Worm (Caenorhabditis elegans) whole organism, early embryonic: Measurements from ENCODE around the gene C46C2.3.
"Not testable (repeated sequence)": the region's sequence is repeated elsewhere in the genome, so short reads cannot be mapped to it uniquely, and the experiment has no call there.

Experiments
- B0310.2 ChIP-seq: sonication (generic microtip); optimal IDR thresholded peaks from 2 replicates; lab custom pipeline; 2016; ENCODE audit warnings: mild to moderate bottlenecking, missing genetic modification characterization, missing compliant biosample characterization
- F13C5.2 ChIP-seq: sonication (generic microtip); optimal IDR thresholded peaks from 2 replicates; lab custom pipeline; 2017; ENCODE audit warnings: mild to moderate bottlenecking, missing genetic modification characterization, inconsistent platforms, missing compliant biosample characterization
- aly-1 ChIP-seq: sonication (generic microtip); optimal IDR thresholded peaks from 2 replicates; lab custom pipeline; 2016; ENCODE audit warnings: missing genetic modification characterization, missing compliant biosample characterization
- ama-1 ChIP-seq: fragments of 150-350 bp; optimal IDR thresholded peaks from 2 replicates; lab custom pipeline; 2014
- ceh-13 ChIP-seq: fragments of 200-800 bp; sonication (Bioruptor generic); optimal IDR thresholded peaks from 2 replicates; lab custom pipeline; 2018; ENCODE audit warnings: mild to moderate bottlenecking, missing genetic modification characterization, missing compliant biosample characterization
- ceh-36 ChIP-seq: sonication (generic microtip); optimal IDR thresholded peaks from 2 replicates; lab custom pipeline; 2016; ENCODE audit warnings: missing genetic modification characterization, inconsistent platforms, missing compliant biosample characterization
- ets-7 ChIP-seq: sonication (generic microtip); optimal IDR thresholded peaks from 2 replicates; lab custom pipeline; 2016; ENCODE audit warnings: missing genotype, missing genetic modification characterization, missing compliant biosample characterization
- flt-1 ChIP-seq: fragments of 200-800 bp; sonication (Bioruptor generic); IDR thresholded peaks from 2 replicates; pipeline ENCODE4 v1.3.6; 2022; ENCODE audit warnings: missing genetic modification characterization, missing compliant biosample characterization
- hmbx-1 ChIP-seq: sonication (generic microtip); optimal IDR thresholded peaks from 2 replicates; lab custom pipeline; 2016; ENCODE audit warnings: mild to moderate bottlenecking, missing genetic modification characterization, missing compliant biosample characterization
- hmg-4 ChIP-seq: fragments of 200-800 bp; sonication (Bioruptor generic); optimal IDR thresholded peaks from 2 replicates; lab custom pipeline; 2018; ENCODE audit warnings: mild to moderate bottlenecking, missing genetic modification characterization, missing compliant biosample characterization
- hnd-1 ChIP-seq: sonication (generic microtip); optimal IDR thresholded peaks from 2 replicates; lab custom pipeline; 2016; ENCODE audit warnings: missing genetic modification characterization, missing compliant biosample characterization
- pes-1 ChIP-seq: fragments of 200-800 bp; sonication (Bioruptor generic); IDR thresholded peaks from 2 replicates; pipeline ENCODE4 v1.3.6; 2022; ENCODE audit warnings: missing genetic modification reagents, missing genetic modification characterization, missing compliant biosample characterization
- scrt-1 ChIP-seq: fragments of 200-800 bp; sonication (Bioruptor generic); IDR thresholded peaks from 2 replicates; pipeline ENCODE4 v1.3.6; 2022; ENCODE audit warnings: missing genetic modification characterization, missing compliant biosample characterization
- sea-1 ChIP-seq: fragments of 200-800 bp; sonication (Bioruptor generic); conservative IDR thresholded peaks from 2 replicates; pipeline ENCODE4 v1.3.6; 2022; ENCODE audit warnings: missing genetic modification characterization, missing compliant biosample characterization
- tbx-11 ChIP-seq: fragments of 200-800 bp; sonication (Bioruptor generic); IDR thresholded peaks from 2 replicates; pipeline ENCODE4 v1.3.6; 2022; ENCODE audit warnings: missing genetic modification characterization, missing compliant biosample characterization
- tbx-37 ChIP-seq: fragments of 200-800 bp; sonication (Bioruptor generic); conservative IDR thresholded peaks from 2 replicates; pipeline ENCODE4 v1.3.6; 2022; ENCODE audit warnings: missing genetic modification reagents, missing genetic modification characterization, missing compliant biosample characterization
- tra-4 ChIP-seq: sonication (generic microtip); optimal IDR thresholded peaks from 2 replicates; lab custom pipeline; 2017; ENCODE audit warnings: missing genetic modification characterization, missing compliant biosample characterization

Gene C46C2.3

ce11 chrIV:9249219-9249618 lies 24.3 kb downstream of the C46C2.3 start, which contains the start of gene Y11D7A.7:
Y11D7A.7 (plus strand) TSS chrIV:9249519.
- TF ChIP-seq aly-1 (tag; lab: Kevin White, UChicago); flt-1 (GFP tag; lab: Robert Waterston, UW); ets-7 (tag; lab: Kevin White, UChicago): not testable (repeated sequence)

ce11 chrIV:9251079-9251478 lies 26.2 kb downstream of the C46C2.3 start, which contains the start of gene Y11D7A.8:
Y11D7A.8 (plus strand) TSS chrIV:9251379.
- TF ChIP-seq B0310.2 (tag; lab: Kevin White, UChicago): no peak
- TF ChIP-seq flt-1 (GFP tag; lab: Robert Waterston, UW): no peak
- TF ChIP-seq hmbx-1 (tag; lab: Kevin White, UChicago): no peak
- TF ChIP-seq ama-1 (lab: Kevin White, UChicago): no peak
- no peak for TF ChIP-seq tbx-37 (GFP tag; lab: Robert Waterston, UW)
- TF ChIP-seq hmg-4: no peak
- TF ChIP-seq scrt-1 (GFP tag; lab: Robert Waterston, UW): no peak
- no peak for TF ChIP-seq tbx-11 (GFP tag; lab: Robert Waterston, UW)
- TF ChIP-seq hnd-1: no peak
- TF ChIP-seq aly-1 (tag; lab: Kevin White, UChicago): no peak
- no peak for TF ChIP-seq ceh-13 (GFP tag; lab: Kevin White, UChicago)
- no peak for TF ChIP-seq ets-7 (tag; lab: Kevin White, UChicago)
- no peak for TF ChIP-seq tra-4 (tag; lab: Kevin White, UChicago)
- TF ChIP-seq sea-1 (GFP tag; lab: Robert Waterston, UW): no peak
- no peak for TF ChIP-seq F13C5.2 (tag; lab: Kevin White, UChicago)
- TF ChIP-seq ceh-36: no peak
- TF ChIP-seq pes-1 (GFP tag; lab: Robert Waterston, UW): no peak

- no peak for TF ChIP-seq hnd-1
- no peak for TF ChIP-seq flt-1 (GFP tag; lab: Robert Waterston, UW)
- no peak for TF ChIP-seq ceh-13 (GFP tag; lab: Kevin White, UChicago)
- no peak for TF ChIP-seq hmbx-1 (tag; lab: Kevin White, UChicago)
- TF ChIP-seq pes-1 (GFP tag; lab: Robert Waterston, UW): no peak
- no peak for TF ChIP-seq hmg-4
- TF ChIP-seq B0310.2 (tag; lab: Kevin White, UChicago): no peak
- TF ChIP-seq tra-4 (tag; lab: Kevin White, UChicago): no peak
- no peak for TF ChIP-seq ets-7 (tag; lab: Kevin White, UChicago)
- no peak for TF ChIP-seq tbx-11 (GFP tag; lab: Robert Waterston, UW)
- no peak for TF ChIP-seq aly-1 (tag; lab: Kevin White, UChicago)
- TF ChIP-seq ama-1 (lab: Kevin White, UChicago): no peak
- TF ChIP-seq scrt-1 (GFP tag; lab: Robert Waterston, UW): no peak
- TF ChIP-seq sea-1 (GFP tag; lab: Robert Waterston, UW): no peak
Measured at ce11 chrIV:9256017-9256416, 31.1 kb downstream of the C46C2.3 start, which contains the start of gene Y11D7A.9. Y11D7A.9 (minus strand) TSS chrIV:9256117.

- TF ChIP-seq tbx-37 (GFP tag; lab: Robert Waterston, UW) (no peak), ceh-36 (no peak), hmbx-1 (tag; lab: Kevin White, UChicago) (no peak), F13C5.2 (tag; lab: Kevin White, UChicago) (no peak), ama-1 (lab: Kevin White, UChicago) (no peak), sea-1 (GFP tag; lab: Robert Waterston, UW) (no peak), pes-1 (GFP tag; lab: Robert Waterston, UW) (no peak), tra-4 (tag; lab: Kevin White, UChicago) (no peak), hnd-1 (no peak), ceh-13 (GFP tag; lab: Kevin White, UChicago) (no peak), ets-7 (tag; lab: Kevin White, UChicago) (no peak), tbx-11 (GFP tag; lab: Robert Waterston, UW) (no peak)
Measured at ce11 chrIV:9256865-9257264, 31.9 kb downstream of the C46C2.3 start.

- TF ChIP-seq F13C5.2 (tag; lab: Kevin White, UChicago) (no peak), tra-4 (tag; lab: Kevin White, UChicago) (no peak), sea-1 (GFP tag; lab: Robert Waterston, UW) (no peak), ets-7 (tag; lab: Kevin White, UChicago) (no peak), aly-1 (tag; lab: Kevin White, UChicago) (no peak)
Measured at ce11 chrIV:9258547-9258946, 33.6 kb downstream of the C46C2.3 start.

ce11 chrIV:9259687-9260086 lies 34.8 kb downstream of the C46C2.3 start, which contains the start of gene Y11D7A.10:
Y11D7A.10 (minus strand) TSS chrIV:9259768.
- TF ChIP-seq tra-4 (tag; lab: Kevin White, UChicago): no peak
- no peak for TF ChIP-seq scrt-1 (GFP tag; lab: Robert Waterston, UW)
- no peak for TF ChIP-seq ceh-13 (GFP tag; lab: Kevin White, UChicago)
- no peak for TF ChIP-seq hmg-4
- no peak for TF ChIP-seq ceh-36
- TF ChIP-seq sea-1 (GFP tag; lab: Robert Waterston, UW): no peak

ce11 chrIV:9260334-9260733 lies 35.4 kb downstream of the C46C2.3 start:
- TF ChIP-seq scrt-1 (GFP tag; lab: Robert Waterston, UW) (no peak), sea-1 (GFP tag; lab: Robert Waterston, UW) (no peak), F13C5.2 (tag; lab: Kevin White, UChicago) (no peak), B0310.2 (tag; lab: Kevin White, UChicago) (no peak), aly-1 (tag; lab: Kevin White, UChicago) (no peak), pes-1 (GFP tag; lab: Robert Waterston, UW) (no peak), ceh-36 (no peak), tbx-11 (GFP tag; lab: Robert Waterston, UW) (no peak), flt-1 (GFP tag; lab: Robert Waterston, UW) (no peak), hmg-4 (no peak), hmbx-1 (tag; lab: Kevin White, UChicago) (no peak), tra-4 (tag; lab: Kevin White, UChicago) (no peak)
